Fruit fly (Drosophila melanogaster) whole organism, embryonic: ENCODE results near the gene CG14220.
A peak's percentile ranks its signal among the peaks of the same experiment; 100 is the strongest.

Experiments
- Adf1 ChIP-seq: fragments of 200-800 bp; sonication (Bioruptor generic); IDR thresholded peaks from 2 replicates; pipeline ENCODE4 v1.3.6; 2022; ENCODE audit warnings: missing biosample characterization, missing genetic modification characterization
- Asciz ChIP-seq: fragments of 200-800 bp; sonication (Bioruptor generic); optimal IDR thresholded peaks from 2 replicates; lab custom pipeline; 2017; ENCODE audit warnings: missing biosample characterization, mild to moderate bottlenecking, missing genetic modification characterization, missing genetic modification reagents
- Awh ChIP-seq: fragments of 200-800 bp; sonication (Bioruptor generic); IDR thresholded peaks from 2 replicates; pipeline ENCODE4, ENCODE4 v1.3.6; 2022; ENCODE audit warnings: missing biosample characterization, missing genetic modification characterization
- BtbVII ChIP-seq: fragments of 200-800 bp; sonication (Bioruptor generic); optimal IDR thresholded peaks from 3 replicates; lab custom pipeline; 2017; ENCODE audit warnings: missing biosample characterization, mild to moderate bottlenecking, missing genetic modification characterization
- CG10274 ChIP-seq: fragments of 200-800 bp; sonication (Bioruptor generic); optimal IDR thresholded peaks from 3 replicates; lab custom pipeline; 2017; ENCODE audit warnings: missing biosample characterization, mild to moderate bottlenecking, missing genetic modification characterization
- CG11093 ChIP-seq: fragments of 200-800 bp; sonication (Bioruptor generic); IDR thresholded peaks from 3 replicates; pipeline ENCODE4 v1.3.6; 2022; ENCODE audit warnings: missing biosample characterization, missing genetic modification characterization
- CG11247 ChIP-seq: fragments of 200-800 bp; sonication (Bioruptor generic); IDR thresholded peaks from 2 replicates; pipeline ENCODE4 v1.3.6; 2022; ENCODE audit warnings: missing biosample characterization, missing genetic modification characterization
- CG12942 ChIP-seq: fragments of 200-800 bp; sonication (Bioruptor generic); optimal IDR thresholded peaks from 3 replicates; lab custom pipeline; 2016; ENCODE audit warnings: missing biosample characterization, missing genetic modification characterization
- CG14441 ChIP-seq: fragments of 200-800 bp; sonication (Bioruptor generic); IDR thresholded peaks from 2 replicates; pipeline ENCODE4 v1.3.6; 2022; ENCODE audit warnings: missing biosample characterization, missing genetic modification characterization
- CG1647 ChIP-seq: fragments of 200-800 bp; sonication (Bioruptor generic); optimal IDR thresholded peaks from 3 replicates; lab custom pipeline; 2016; ENCODE audit warnings: missing biosample characterization, missing genetic modification characterization
- CG16813 ChIP-seq: fragments of 200-800 bp; sonication (Bioruptor generic); IDR thresholded peaks from 3 replicates; pipeline ENCODE4 v1.3.6; 2022; ENCODE audit warnings: missing biosample characterization, missing genetic modification characterization; ENCODE audit not compliant: partially characterized antibody
- CG16863 ChIP-seq: fragments of 200-800 bp; sonication (Bioruptor generic); optimal IDR thresholded peaks from 3 replicates; lab custom pipeline; 2016; ENCODE audit warnings: missing biosample characterization, missing genetic modification characterization
- CG17568 ChIP-seq: fragments of 200-800 bp; sonication (Bioruptor generic); optimal IDR thresholded peaks from 2 replicates; lab custom pipeline; 2018; ENCODE audit warnings: missing biosample characterization, mild to moderate bottlenecking, missing genetic modification characterization, moderate library complexity
- CG17802 ChIP-seq: fragments of 200-800 bp; sonication (Bioruptor generic); optimal IDR thresholded peaks from 2 replicates; lab custom pipeline; 2018; ENCODE audit warnings: missing biosample characterization, mild to moderate bottlenecking, missing genetic modification characterization, moderate library complexity
- CG17829 ChIP-seq: fragments of 200-800 bp; optimal IDR thresholded peaks from 2 replicates; lab custom pipeline; 2019; ENCODE audit warnings: missing biosample characterization, mild to moderate bottlenecking, missing genetic modification characterization, moderate library complexity
- CG3726 ChIP-seq: fragments of 200-800 bp; sonication (Bioruptor generic); IDR thresholded peaks from 3 replicates; pipeline ENCODE4, ENCODE4 v1.3.6; 2022; ENCODE audit warnings: missing biosample characterization, missing genetic modification characterization
- CG7556 ChIP-seq: fragments of 200-800 bp; sonication (Bioruptor generic); optimal IDR thresholded peaks from 2 replicates; lab custom pipeline; 2017; ENCODE audit warnings: missing biosample characterization, mild to moderate bottlenecking, missing genetic modification characterization
- CG7745 ChIP-seq: fragments of 200-800 bp; sonication (Bioruptor generic); optimal IDR thresholded peaks from 2 replicates; lab custom pipeline; 2018; ENCODE audit warnings: missing biosample characterization, mild to moderate bottlenecking, missing genetic modification characterization, moderate library complexity
- CG7839 ChIP-seq: fragments of 200-800 bp; sonication (Bioruptor generic); optimal IDR thresholded peaks from 3 replicates; lab custom pipeline; 2018; ENCODE audit warnings: missing biosample characterization, mild to moderate bottlenecking, missing genetic modification characterization, moderate library complexity
- CG7987 ChIP-seq: fragments of 200-800 bp; sonication (Bioruptor generic); optimal IDR thresholded peaks from 2 replicates; lab custom pipeline; 2018; ENCODE audit warnings: missing biosample characterization, mild to moderate bottlenecking, missing genetic modification characterization, moderate library complexity
- CHES-1-like ChIP-seq: fragments of 200-800 bp; sonication (Bioruptor generic); optimal IDR thresholded peaks from 2 replicates; lab custom pipeline; 2016; ENCODE audit warnings: missing biosample characterization, missing genetic modification characterization
- CkIIα-i1 ChIP-seq: fragments of 200-800 bp; sonication (Bioruptor generic); IDR thresholded peaks from 2 replicates; pipeline ENCODE4 v1.3.6; 2022; ENCODE audit warnings: missing biosample characterization, missing genetic modification characterization
- D ChIP-seq, 2 experiments: fragments of 200-800 bp in 1 of 2; fragments of >200 bp in 1 of 2; sonication (Bioruptor generic) in 1 of 2; optimal IDR thresholded peaks; 2 replicates in 1 of 2; 3 replicates in 1 of 2; lab custom pipeline; 2017; ENCODE audit warnings: mild to moderate bottlenecking in 1 of 2, missing biosample characterization in 1 of 2, missing genetic modification characterization in 1 of 2, missing genetic modification reagents in 1 of 2
- Deaf1 ChIP-seq: fragments of 200-800 bp; optimal IDR thresholded peaks from 3 replicates; lab custom pipeline; 2019; ENCODE audit warnings: missing biosample characterization, mild to moderate bottlenecking, missing genetic modification characterization, moderate library complexity
- Dip3 ChIP-seq: fragments of 200-800 bp; sonication (Bioruptor generic); optimal IDR thresholded peaks from 3 replicates; lab custom pipeline; 2016; ENCODE audit warnings: missing biosample characterization, missing genetic modification characterization
- Gug ChIP-seq: fragments of 200-800 bp; sonication (Bioruptor generic); IDR thresholded peaks from 4 replicates; pipeline ENCODE4 v1.3.6; 2022; ENCODE audit warnings: missing biosample characterization, missing genetic modification characterization
- HLH4C ChIP-seq: fragments of 200-800 bp; sonication (Bioruptor generic); IDR thresholded peaks from 3 replicates; pipeline ENCODE4 v1.3.6; 2022; ENCODE audit warnings: missing biosample characterization, missing genetic modification characterization; ENCODE audit not compliant: partially characterized antibody
- HLH54F ChIP-seq: fragments of 200-800 bp; sonication (Bioruptor generic); optimal IDR thresholded peaks from 3 replicates; lab custom pipeline; 2016; ENCODE audit warnings: missing biosample characterization, missing genetic modification characterization
- Nf-YB ChIP-seq: fragments of 200-800 bp; sonication (Bioruptor generic); optimal IDR thresholded peaks from 3 replicates; lab custom pipeline; 2019; ENCODE audit warnings: missing biosample characterization, mild to moderate bottlenecking, missing genetic modification characterization, moderate library complexity
- Nf-YC ChIP-seq: fragments of 200-800 bp; optimal IDR thresholded peaks from 3 replicates; lab custom pipeline; 2019; ENCODE audit warnings: missing biosample characterization, mild to moderate bottlenecking, missing genetic modification characterization, moderate library complexity
- Ptx1 ChIP-seq: fragments of 200-800 bp; sonication (Bioruptor generic); IDR thresholded peaks from 2 replicates; pipeline ENCODE4 v1.3.6; 2022; ENCODE audit warnings: missing biosample characterization, missing genetic modification characterization
- Six4 ChIP-seq: fragments of 200-800 bp; sonication (Bioruptor generic); optimal IDR thresholded peaks from 2 replicates; lab custom pipeline; 2016; ENCODE audit warnings: missing biosample characterization, missing genetic modification characterization
- Sry-β ChIP-seq: fragments of 200-800 bp; sonication (Bioruptor generic); optimal IDR thresholded peaks from 2 replicates; lab custom pipeline; 2018; ENCODE audit warnings: missing biosample characterization, mild to moderate bottlenecking, missing genetic modification characterization, moderate library complexity
- aop ChIP-seq: fragments of 200-800 bp; sonication (Bioruptor generic); IDR thresholded peaks from 2 replicates; pipeline ENCODE4 v1.3.6; 2022; ENCODE audit warnings: missing biosample characterization, missing genetic modification characterization
- chif ChIP-seq, 2 experiments: fragments of 200-800 bp; sonication (Bioruptor generic); optimal IDR thresholded peaks; 3 replicates each; lab custom pipeline; 2016; ENCODE audit warnings: missing biosample characterization in 2 of 2, missing genetic modification characterization in 2 of 2
- ewg ChIP-seq: fragments of 200-800 bp; sonication (Bioruptor generic); optimal IDR thresholded peaks from 3 replicates; lab custom pipeline; 2017; ENCODE audit warnings: mild to moderate bottlenecking, missing biosample characterization, missing genetic modification reagents, missing genetic modification characterization
- eyg ChIP-seq: fragments of 200-800 bp; sonication (Bioruptor generic); optimal IDR thresholded peaks from 3 replicates; lab custom pipeline; 2016; ENCODE audit warnings: missing biosample characterization, missing genetic modification characterization
- hb ChIP-seq: fragments of 200-800 bp; sonication (Bioruptor generic); IDR thresholded peaks from 3 replicates; pipeline ENCODE4 v1.3.6; 2022; ENCODE audit warnings: missing biosample characterization, missing genetic modification characterization; ENCODE audit not compliant: partially characterized antibody
- hbn ChIP-seq: fragments of 200-800 bp; sonication (Bioruptor generic); IDR thresholded peaks from 2 replicates; pipeline ENCODE4 v1.3.6; 2022; ENCODE audit warnings: missing biosample characterization, missing genetic modification characterization; ENCODE audit not compliant: partially characterized antibody
- jing ChIP-seq: fragments of 200-800 bp; sonication (Bioruptor generic); optimal IDR thresholded peaks from 2 replicates; lab custom pipeline; 2018; ENCODE audit warnings: missing biosample characterization, mild to moderate bottlenecking, missing genetic modification characterization
- kah ChIP-seq: fragments of 200-800 bp; sonication (Bioruptor generic); optimal IDR thresholded peaks from 2 replicates; lab custom pipeline; 2018; ENCODE audit warnings: missing biosample characterization, mild to moderate bottlenecking, missing genetic modification characterization
- lilli ChIP-seq: fragments of 200-800 bp; sonication (Bioruptor generic); optimal IDR thresholded peaks from 3 replicates; lab custom pipeline; 2016; ENCODE audit warnings: missing biosample characterization, missing genetic modification characterization
- nom ChIP-seq: fragments of 200-800 bp; sonication (Bioruptor generic); optimal IDR thresholded peaks from 2 replicates; lab custom pipeline; 2017; ENCODE audit warnings: missing biosample characterization, missing genetic modification characterization, mild to moderate bottlenecking, moderate library complexity, missing genetic modification reagents
- otp ChIP-seq: fragments of 200-800 bp; sonication (Bioruptor generic); IDR thresholded peaks from 3 replicates; pipeline ENCODE4, ENCODE4 v1.3.6; 2022; ENCODE audit warnings: missing biosample characterization, missing genetic modification characterization
- p53 ChIP-seq: fragments of 200-800 bp; sonication (Bioruptor generic); optimal IDR thresholded peaks from 2 replicates; lab custom pipeline; 2016; ENCODE audit warnings: missing biosample characterization, missing genetic modification characterization
- shn ChIP-seq: fragments of 200-800 bp; sonication (Bioruptor generic); optimal IDR thresholded peaks from 3 replicates; lab custom pipeline; 2016; ENCODE audit warnings: missing biosample characterization, missing genetic modification characterization
- sima ChIP-seq: fragments of 200-800 bp; sonication (Bioruptor generic); optimal IDR thresholded peaks from 2 replicates; lab custom pipeline; 2016; ENCODE audit warnings: missing biosample characterization, missing genetic modification characterization
- unpg ChIP-seq: fragments of 200-800 bp; sonication (Bioruptor generic); optimal IDR thresholded peaks from 3 replicates; lab custom pipeline; 2018; ENCODE audit warnings: missing biosample characterization, mild to moderate bottlenecking, missing genetic modification characterization, moderate library complexity
- vvl ChIP-seq: fragments of 200-800 bp; sonication (Bioruptor generic); IDR thresholded peaks from 2 replicates; pipeline ENCODE4 v1.3.6; 2022; ENCODE audit warnings: missing biosample characterization, missing genetic modification characterization
- zf30C ChIP-seq: fragments of 200-800 bp; sonication (Bioruptor generic); optimal IDR thresholded peaks from 3 replicates; lab custom pipeline; 2018; ENCODE audit warnings: missing biosample characterization, mild to moderate bottlenecking, missing genetic modification characterization
- zfh2 ChIP-seq: fragments of 200-800 bp; sonication (Bioruptor generic); optimal IDR thresholded peaks from 2 replicates; lab custom pipeline; 2016; ENCODE audit warnings: missing biosample characterization, missing genetic modification characterization

CG14220 gene

dm6 chrX:19604997-19605396 is 3.3 kb upstream of the CG14220 start, which contains the start of gene CG14207 (continued):
- TF ChIP-seq shn (no peak), chif (GFP tag; optimal IDR thresholded peaks at IDR 0.05; lab: Kevin White, UChicago) (no peak), CHES-1-like (GFP tag; lab: Kevin White, UChicago) (peak; percentile 34), hb (GFP tag; lab: Robert Waterston, UW) (peak; percentile 75; the same call in 2 of the 3 replicates), Adf1 (GFP tag; lab: Robert Waterston, UW) (peak; percentile 29; the same call in 1 of the 2 replicates), CG16813 (peak; percentile 62; the same call in 2 of the 3 replicates), p53 (GFP tag; lab: Kevin White, UChicago) (no peak), CkIIα-i1 (GFP tag; lab: Robert Waterston, UW) (no peak), CG11247 (GFP tag; lab: Robert Waterston, UW) (peak; percentile 30; the same call in 1 of the 2 replicates), CG7556 (GFP tag; lab: Kevin White, UChicago) (no peak), Dip3 (GFP tag; lab: Kevin White, UChicago) (peak; percentile 2), Nf-YC (tag; lab: Kevin White, UChicago) (peak; percentile 10), kah (GFP tag; lab: Kevin White, UChicago) (no peak), CG17802 (tag; lab: Kevin White, UChicago) (no peak), zfh2 (no peak), Nf-YB (no peak), jing (GFP tag; lab: Kevin White, UChicago) (no peak), Deaf1 (tag; lab: Kevin White, UChicago) (peak; percentile 10), eyg (GFP tag; lab: Kevin White, UChicago) (peak; percentile 8), CG14441 (GFP tag; lab: Robert Waterston, UW) (no peak), hbn (GFP tag; lab: Robert Waterston, UW) (peak; percentile 57; the same call in 1 of the 2 replicates), CG10274 (GFP tag; lab: Kevin White, UChicago) (no peak), BtbVII (no peak), CG7987 (GFP tag; lab: Kevin White, UChicago) (peak; percentile 26), HLH54F (GFP tag; lab: Kevin White, UChicago) (no peak), CG3726 (GFP tag; lab: Robert Waterston, UW) (no peak), nom (GFP tag; lab: Kevin White, UChicago) (no peak), Ptx1 (no peak), CG7839 (tag; lab: Kevin White, UChicago) (peak; percentile 7), CG12942 (GFP tag; lab: Kevin White, UChicago) (no peak), CG7745 (tag; lab: Kevin White, UChicago) (no peak), lilli (GFP tag; lab: Kevin White, UChicago) (no peak), Six4 (GFP tag; lab: Kevin White, UChicago) (no peak), vvl (peak; percentile 64), HLH4C (GFP tag; lab: Robert Waterston, UW) (peak; percentile 88), Awh (GFP tag; lab: Robert Waterston, UW) (no peak), unpg (GFP tag; lab: Kevin White, UChicago) (peak; percentile 6), D (optimal IDR thresholded peaks at IDR 0.05; lab: Kevin White, UChicago) (no peak), D (GFP tag; optimal IDR thresholded peaks at IDR 0.05; lab: Kevin White, UChicago) (no peak), zf30C (no peak), Gug (GFP tag; lab: Robert Waterston, UW) (no peak), CG17829 (tag; lab: Kevin White, UChicago) (no peak), CG1647 (GFP tag; lab: Kevin White, UChicago) (no peak), ewg (GFP tag; lab: Kevin White, UChicago) (peak; percentile 40), sima (GFP tag; lab: Kevin White, UChicago) (no peak), otp (GFP tag; lab: Robert Waterston, UW) (no peak), Sry-β (GFP tag; lab: Kevin White, UChicago) (no peak), CG17568 (GFP tag; lab: Kevin White, UChicago) (no peak), Asciz (GFP tag; lab: Kevin White, UChicago) (no peak), aop (GFP tag; lab: Robert Waterston, UW) (no peak), CG11093 (GFP tag; lab: Robert Waterston, UW) (no peak), CG16863 (GFP tag; lab: Kevin White, UChicago) (no peak)
